Worm (Caenorhabditis elegans): ENCODE data around the gene scl-18.

ce11 chrIV:11745340-11745739, 8.9 kb downstream of the scl-18 start, which contains the start of gene gem-4:
- TF ChIP-seq ama-1 (optimal IDR thresholded peaks at IDR 0.05), result no peak
- no peak for TF ChIP-seq ces-1 (GFP tag; optimal IDR thresholded peaks at IDR 0.05)
- no peak for TF ChIP-seq ceh-82 (tag; optimal IDR thresholded peaks at IDR 0.05)
- no peak for TF ChIP-seq mep-1 (tag; optimal IDR thresholded peaks at IDR 0.05)
- TF ChIP-seq zag-1 (tag; optimal IDR thresholded peaks at IDR 0.05), result no peak
- TF ChIP-seq aha-1 (tag; optimal IDR thresholded peaks at IDR 0.05), result no peak
- no peak for TF ChIP-seq nhr-12 (tag; optimal IDR thresholded peaks at IDR 0.05)
- TF ChIP-seq Y116A8C.19 (tag; optimal IDR thresholded peaks at IDR 0.05; ENCODE audit: borderline replicate concordance), result no peak
- no peak for TF ChIP-seq lin-13 (GFP tag; optimal IDR thresholded peaks at IDR 0.05)
- no peak for TF ChIP-seq snpc-4 (tag; optimal IDR thresholded peaks at IDR 0.05)
- no peak for TF ChIP-seq fkh-10 (GFP tag; optimal IDR thresholded peaks at IDR 0.05)
